Fruit fly (Drosophila melanogaster) whole organism, embryonic: ENCODE results near the gene CG17376.
A peak's percentile ranks its signal among the peaks of the same experiment; 100 is the strongest.

ENCODE experiments used
- ATbp ChIP-seq: fragments of 200-800 bp; sonication (Bioruptor generic); optimal IDR thresholded peaks from 2 replicates; lab custom pipeline; 2017; ENCODE audit warnings: missing biosample characterization, mild to moderate bottlenecking, missing genetic modification characterization, missing genetic modification reagents
- Blimp-1 ChIP-seq: fragments of 200-800 bp; sonication (Bioruptor generic); optimal IDR thresholded peaks from 3 replicates; lab custom pipeline; 2018; ENCODE audit warnings: missing biosample characterization, missing genetic modification characterization, mild to moderate bottlenecking, moderate library complexity, missing genetic modification reagents
- CG10979 ChIP-seq: fragments of 200-800 bp; sonication (Bioruptor generic); optimal IDR thresholded peaks from 2 replicates; lab custom pipeline; 2018; ENCODE audit warnings: missing biosample characterization, mild to moderate bottlenecking, missing genetic modification characterization, moderate library complexity
- CG12942 ChIP-seq: fragments of 200-800 bp; sonication (Bioruptor generic); optimal IDR thresholded peaks from 3 replicates; lab custom pipeline; 2016; ENCODE audit warnings: missing biosample characterization, missing genetic modification characterization
- CG1529 ChIP-seq: fragments of 200-800 bp; sonication (Bioruptor generic); optimal IDR thresholded peaks from 3 replicates; lab custom pipeline; 2018; ENCODE audit warnings: missing biosample characterization, missing genetic modification characterization
- CG15601 ChIP-seq: fragments of 200-800 bp; sonication (Bioruptor generic); optimal IDR thresholded peaks from 3 replicates; lab custom pipeline; 2019; ENCODE audit warnings: missing biosample characterization, mild to moderate bottlenecking, missing genetic modification characterization, moderate library complexity
- CG15696 ChIP-seq: fragments of 200-800 bp; sonication (Bioruptor generic); optimal IDR thresholded peaks from 2 replicates; lab custom pipeline; 2019; ENCODE audit warnings: missing biosample characterization, mild to moderate bottlenecking, missing genetic modification characterization, moderate library complexity
- CG18262 ChIP-seq: fragments of 200-800 bp; optimal IDR thresholded peaks from 3 replicates; lab custom pipeline; 2019; ENCODE audit warnings: missing biosample characterization, mild to moderate bottlenecking, missing genetic modification characterization, moderate library complexity
- CG2202 ChIP-seq: fragments of 200-800 bp; sonication (Bioruptor generic); optimal IDR thresholded peaks from 2 replicates; lab custom pipeline; 2018; ENCODE audit warnings: missing biosample characterization, mild to moderate bottlenecking, missing genetic modification characterization
- CG2712 ChIP-seq: fragments of 200-800 bp; optimal IDR thresholded peaks from 3 replicates; lab custom pipeline; 2019; ENCODE audit warnings: missing biosample characterization, mild to moderate bottlenecking, missing genetic modification characterization, moderate library complexity
- CG2889 ChIP-seq: fragments of 200-800 bp; sonication (Bioruptor generic); IDR thresholded peaks from 3 replicates; pipeline ENCODE4 v1.3.6; 2022; ENCODE audit warnings: missing biosample characterization, missing genetic modification characterization
- CG32772 ChIP-seq: fragments of 200-800 bp; sonication (Bioruptor generic); IDR thresholded peaks from 2 replicates; pipeline ENCODE4 v1.3.6; 2022; ENCODE audit warnings: missing biosample characterization, missing genetic modification characterization
- CG3407 ChIP-seq: fragments of 200-800 bp; sonication (Bioruptor generic); optimal IDR thresholded peaks from 2 replicates; lab custom pipeline; 2018; ENCODE audit warnings: missing biosample characterization, mild to moderate bottlenecking, missing genetic modification characterization
- CG4707 ChIP-seq: fragments of 200-800 bp; sonication (Bioruptor generic); optimal IDR thresholded peaks from 2 replicates; lab custom pipeline; 2018; ENCODE audit warnings: missing biosample characterization, mild to moderate bottlenecking, missing genetic modification characterization, moderate library complexity
- CG6813 ChIP-seq: fragments of 200-800 bp; sonication (Bioruptor generic); optimal IDR thresholded peaks from 2 replicates; lab custom pipeline; 2017; ENCODE audit warnings: missing biosample characterization, missing genetic modification characterization, mild to moderate bottlenecking, moderate library complexity, missing genetic modification reagents
- CG7987 ChIP-seq: fragments of 200-800 bp; sonication (Bioruptor generic); optimal IDR thresholded peaks from 2 replicates; lab custom pipeline; 2018; ENCODE audit warnings: missing biosample characterization, mild to moderate bottlenecking, missing genetic modification characterization, moderate library complexity
- CG8089 ChIP-seq: fragments of 200-800 bp; sonication (Bioruptor generic); optimal IDR thresholded peaks from 3 replicates; lab custom pipeline; 2016; ENCODE audit warnings: missing biosample characterization, missing genetic modification characterization
- CG8478 ChIP-seq: fragments of >200 bp; optimal IDR thresholded peaks from 2 replicates; lab custom pipeline; 2018
- CG9727 ChIP-seq: fragments of 200-800 bp; sonication (Bioruptor generic); optimal IDR thresholded peaks from 3 replicates; lab custom pipeline; 2017; ENCODE audit warnings: missing biosample characterization, mild to moderate bottlenecking, missing genetic modification characterization
- D19A ChIP-seq: fragments of 200-800 bp; optimal IDR thresholded peaks from 3 replicates; lab custom pipeline; 2019; ENCODE audit warnings: missing biosample characterization, mild to moderate bottlenecking, missing genetic modification characterization, moderate library complexity
- Eip74EF ChIP-seq, 2 experiments: fragments of 200-800 bp in 1 of 2; fragments of >200 bp in 1 of 2; sonication (Bioruptor generic) in 1 of 2; optimal IDR thresholded peaks; 2 replicates each; lab custom pipeline; 2017 to 2019; ENCODE audit warnings: missing biosample characterization in 2 of 2, missing genetic modification characterization in 2 of 2, mild to moderate bottlenecking in 1 of 2, moderate library complexity in 1 of 2
- Fer3 ChIP-seq: fragments of 200-800 bp; sonication (Bioruptor generic); optimal IDR thresholded peaks from 2 replicates; lab custom pipeline; 2018; ENCODE audit warnings: missing biosample characterization, mild to moderate bottlenecking, missing genetic modification characterization, moderate library complexity
- Hey ChIP-seq: fragments of 200-800 bp; sonication (Bioruptor generic); optimal IDR thresholded peaks from 3 replicates; lab custom pipeline; 2018; ENCODE audit warnings: missing biosample characterization, mild to moderate bottlenecking, missing genetic modification characterization
- Hsf ChIP-seq: fragments of 200-800 bp; sonication (Bioruptor generic); optimal IDR thresholded peaks from 3 replicates; lab custom pipeline; 2016; ENCODE audit warnings: missing biosample characterization, missing genetic modification characterization
- MTF-1 ChIP-seq: fragments of 200-800 bp; sonication (Bioruptor generic); optimal IDR thresholded peaks from 2 replicates; lab custom pipeline; 2018; ENCODE audit warnings: missing biosample characterization, mild to moderate bottlenecking, missing genetic modification characterization, borderline replicate concordance
- Max ChIP-seq: fragments of 200-800 bp; sonication (Bioruptor generic); optimal IDR thresholded peaks from 2 replicates; lab custom pipeline; 2016; ENCODE audit warnings: missing biosample characterization, mild to moderate bottlenecking, missing genetic modification characterization
- Oli ChIP-seq: fragments of 200-800 bp; sonication (Bioruptor generic); optimal IDR thresholded peaks from 2 replicates; lab custom pipeline; 2018; ENCODE audit warnings: missing biosample characterization, mild to moderate bottlenecking, missing genetic modification characterization, moderate library complexity
- Pdp1 ChIP-seq, 2 experiments: fragments of 200-800 bp; sonication (Bioruptor generic); optimal IDR thresholded peaks; 3 replicates each; lab custom pipeline; 2016; ENCODE audit warnings: missing biosample characterization in 2 of 2, missing genetic modification characterization in 2 of 2, mild to moderate bottlenecking in 1 of 2, moderate library complexity in 1 of 2
- Rfx ChIP-seq: fragments of 200-800 bp; sonication (Bioruptor generic); IDR thresholded peaks from 2 replicates; pipeline ENCODE4 v1.3.6; 2022; ENCODE audit warnings: missing biosample characterization, missing genetic modification characterization
- Side ChIP-seq: fragments of 200-800 bp; sonication (Bioruptor generic); optimal IDR thresholded peaks from 2 replicates; lab custom pipeline; 2016; ENCODE audit warnings: missing biosample characterization, missing genetic modification characterization
- Six4 ChIP-seq: fragments of 200-800 bp; sonication (Bioruptor generic); optimal IDR thresholded peaks from 2 replicates; lab custom pipeline; 2016; ENCODE audit warnings: missing biosample characterization, missing genetic modification characterization
- Taf1 ChIP-seq: fragments of 200-800 bp; sonication (Bioruptor generic); IDR thresholded peaks from 2 replicates; pipeline ENCODE4 v1.3.6; 2022; ENCODE audit warnings: missing biosample characterization, missing genetic modification characterization
- Usf ChIP-seq: fragments of 200-800 bp; sonication (Bioruptor generic); optimal IDR thresholded peaks from 2 replicates; lab custom pipeline; 2017; ENCODE audit warnings: missing genotype, missing biosample characterization, missing genetic modification characterization
- Xrp1 ChIP-seq: fragments of 200-800 bp; sonication (Bioruptor generic); IDR thresholded peaks from 2 replicates; pipeline ENCODE4 v1.3.6; 2022; ENCODE audit warnings: missing biosample characterization, missing genetic modification characterization
- al ChIP-seq: fragments of 200-800 bp; sonication (Bioruptor generic); IDR thresholded peaks from 2 replicates; pipeline ENCODE4 v1.3.6; 2022; ENCODE audit warnings: missing biosample characterization, missing genetic modification characterization
- ci ChIP-seq: fragments of 200-800 bp; sonication (Bioruptor generic); IDR thresholded peaks from 3 replicates; pipeline ENCODE4 v1.3.6; 2022; ENCODE audit warnings: missing biosample characterization, missing genetic modification characterization
- dmrt11E ChIP-seq: fragments of 200-800 bp; sonication (Bioruptor generic); optimal IDR thresholded peaks from 3 replicates; lab custom pipeline; 2018; ENCODE audit warnings: missing biosample characterization, mild to moderate bottlenecking, missing genetic modification characterization, moderate library complexity
- dpn ChIP-seq, 2 experiments: fragments of 200-800 bp; sonication (Bioruptor generic); optimal IDR thresholded peaks; 3 replicates each; lab custom pipeline; 2016; ENCODE audit warnings: missing biosample characterization in 2 of 2, missing genetic modification characterization in 2 of 2
- gem ChIP-seq: fragments of 200-800 bp; sonication (Bioruptor generic); optimal IDR thresholded peaks from 2 replicates; lab custom pipeline; 2019; ENCODE audit warnings: missing biosample characterization, mild to moderate bottlenecking, missing genetic modification characterization, moderate library complexity
- nerfin-1 ChIP-seq: fragments of 200-800 bp; sonication (Bioruptor generic); optimal IDR thresholded peaks from 3 replicates; lab custom pipeline; 2019; ENCODE audit warnings: missing biosample characterization, mild to moderate bottlenecking, missing genetic modification characterization, moderate library complexity
- nmo ChIP-seq: fragments of 200-800 bp; sonication (Bioruptor generic); optimal IDR thresholded peaks from 2 replicates; lab custom pipeline; 2018; ENCODE audit warnings: missing biosample characterization, mild to moderate bottlenecking, missing genetic modification characterization, moderate library complexity
- otp ChIP-seq: fragments of 200-800 bp; sonication (Bioruptor generic); IDR thresholded peaks from 3 replicates; pipeline ENCODE4, ENCODE4 v1.3.6; 2022; ENCODE audit warnings: missing biosample characterization, missing genetic modification characterization
- p53 ChIP-seq: fragments of 200-800 bp; sonication (Bioruptor generic); optimal IDR thresholded peaks from 2 replicates; lab custom pipeline; 2016; ENCODE audit warnings: missing biosample characterization, missing genetic modification characterization
- pita ChIP-seq: fragments of 200-800 bp; sonication (Bioruptor generic); optimal IDR thresholded peaks from 2 replicates; lab custom pipeline; 2017; ENCODE audit warnings: missing biosample characterization, mild to moderate bottlenecking, missing genetic modification characterization
- rib ChIP-seq: fragments of 200-800 bp; sonication (Bioruptor generic); IDR thresholded peaks from 2 replicates; pipeline ENCODE4 v1.3.6; 2022; ENCODE audit warnings: missing biosample characterization, missing genetic modification characterization
- scrt ChIP-seq: fragments of 200-800 bp; sonication (Bioruptor generic); optimal IDR thresholded peaks from 2 replicates; lab custom pipeline; 2018; ENCODE audit warnings: missing biosample characterization, mild to moderate bottlenecking, missing genetic modification characterization, moderate library complexity
- sens ChIP-seq: fragments of 200-800 bp; sonication (Bioruptor generic); peaks from one replicate; lab custom pipeline; 2016; ENCODE audit warnings: missing biosample characterization, missing genetic modification characterization
- slou ChIP-seq: fragments of 200-800 bp; sonication (Bioruptor generic); optimal IDR thresholded peaks from 3 replicates; lab custom pipeline; 2016; ENCODE audit warnings: missing biosample characterization, missing genetic modification characterization
- ttk ChIP-seq: fragments of 200-800 bp; sonication (Bioruptor generic); IDR thresholded peaks from 2 replicates; pipeline ENCODE4 v2.1.2; 2022; ENCODE audit warnings: missing biosample characterization, missing genetic modification characterization
- unc-4 ChIP-seq: fragments of 200-800 bp; sonication (Bioruptor generic); IDR thresholded peaks from 2 replicates; pipeline ENCODE4 v1.3.6; 2022; ENCODE audit warnings: missing biosample characterization, missing genetic modification characterization; ENCODE audit not compliant: partially characterized antibody
- wek ChIP-seq: fragments of 200-800 bp; sonication (Bioruptor generic); optimal IDR thresholded peaks from 3 replicates; lab custom pipeline; 2018; ENCODE audit warnings: missing biosample characterization, mild to moderate bottlenecking, missing genetic modification characterization, moderate library complexity

Gene CG17376

DNA sequence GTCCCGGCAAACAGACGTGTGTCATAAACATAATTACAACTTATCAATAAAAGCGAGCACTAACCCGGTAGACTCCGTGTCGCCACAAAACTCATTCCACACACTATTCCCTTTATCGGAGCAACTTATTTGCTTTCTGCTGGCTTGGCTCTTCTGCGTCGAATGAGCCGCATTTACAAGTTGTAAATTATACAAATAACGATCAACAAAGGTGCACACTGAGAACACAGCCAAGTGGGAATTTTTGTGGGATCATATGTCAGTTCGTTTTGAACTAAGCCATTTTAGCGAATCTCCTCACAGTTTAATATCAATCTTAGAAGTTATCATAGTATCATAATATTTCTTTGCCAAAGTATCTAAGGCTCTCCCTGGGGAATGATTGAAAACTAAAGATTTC, 17.7 kb upstream of the CG17376 start (continued):
- TF ChIP-seq CG18262 (tag; lab: Kevin White, UChicago) (peak; percentile 34), CG2889 (no peak), CG15601 (peak; percentile 26), gem (tag; lab: Kevin White, UChicago) (peak; percentile 32), ttk (GFP tag; lab: Robert Waterston, UW) (no peak), CG10979 (tag; lab: Kevin White, UChicago) (peak; percentile 22), CG12942 (no peak), CG2712 (tag; lab: Kevin White, UChicago) (peak; percentile 7), Hey (tag; lab: Kevin White, UChicago) (no peak), Rfx (GFP tag; lab: Robert Waterston, UW) (no peak), Fer3 (tag; lab: Kevin White, UChicago) (no peak), wek (GFP tag; lab: Kevin White, UChicago) (peak; percentile 12), MTF-1 (GFP tag; lab: Kevin White, UChicago) (peak; percentile 31), Xrp1 (GFP tag; lab: Robert Waterston, UW) (peak; percentile 46), nmo (GFP tag; lab: Kevin White, UChicago) (no peak), al (GFP tag; lab: Robert Waterston, UW) (no peak), CG3407 (GFP tag; lab: Kevin White, UChicago) (peak; percentile 31), Side (peak; percentile 8), CG7987 (GFP tag; lab: Kevin White, UChicago) (peak; percentile 16), CG8089 (GFP tag; lab: Kevin White, UChicago) (peak; percentile 8), CG2202 (peak; percentile 59), slou (GFP tag; lab: Kevin White, UChicago) (no peak), ATbp (peak; percentile 13), Hsf (GFP tag; lab: Kevin White, UChicago) (no peak), Max (GFP tag; lab: Kevin White, UChicago) (no peak), CG32772 (GFP tag; lab: Robert Waterston, UW) (no peak), D19A (tag; lab: Kevin White, UChicago) (peak; percentile 6), scrt (GFP tag; lab: Kevin White, UChicago) (no peak), CG9727 (GFP tag; lab: Kevin White, UChicago) (peak; percentile 35), CG15696 (tag; lab: Kevin White, UChicago) (peak; percentile 67), unc-4 (GFP tag; lab: Robert Waterston, UW) (no peak), CG1529 (GFP tag; lab: Kevin White, UChicago) (peak; percentile 24), CG6813 (GFP tag; lab: Kevin White, UChicago) (peak; percentile 42), Usf (no peak), sens (GFP tag; lab: Kevin White, UChicago) (peak; percentile 77), dpn (GFP tag; optimal IDR thresholded peaks at IDR 0.05; lab: Kevin White, UChicago) (no peak), Taf1 (GFP tag; lab: Robert Waterston, UW) (no peak), p53 (GFP tag; lab: Kevin White, UChicago) (no peak), otp (GFP tag; lab: Robert Waterston, UW) (no peak), nerfin-1 (tag; lab: Kevin White, UChicago) (no peak), CG4707 (GFP tag; lab: Kevin White, UChicago) (peak; percentile 44), Oli (tag; lab: Kevin White, UChicago) (no peak), rib (no peak), dmrt11E (peak; percentile 47), Blimp-1 (GFP tag; lab: Kevin White, UChicago) (peak; percentile 12), Pdp1 (GFP tag; optimal IDR thresholded peaks at IDR 0.05; lab: Kevin White, UChicago) (no peak), ci (peak; percentile 28; the same call in 1 of the 3 replicates), CG8478 (lab: Kevin White, UChicago) (no peak), Six4 (no peak), pita (GFP tag; lab: Kevin White, UChicago) (no peak), Eip74EF (GFP tag; optimal IDR thresholded peaks at IDR 0.05; lab: Kevin White, UChicago) (no peak)
